Worm (Caenorhabditis elegans): Measurements from ENCODE around the gene Y75D11A.3.

Gene Y75D11A.3

DNA sequence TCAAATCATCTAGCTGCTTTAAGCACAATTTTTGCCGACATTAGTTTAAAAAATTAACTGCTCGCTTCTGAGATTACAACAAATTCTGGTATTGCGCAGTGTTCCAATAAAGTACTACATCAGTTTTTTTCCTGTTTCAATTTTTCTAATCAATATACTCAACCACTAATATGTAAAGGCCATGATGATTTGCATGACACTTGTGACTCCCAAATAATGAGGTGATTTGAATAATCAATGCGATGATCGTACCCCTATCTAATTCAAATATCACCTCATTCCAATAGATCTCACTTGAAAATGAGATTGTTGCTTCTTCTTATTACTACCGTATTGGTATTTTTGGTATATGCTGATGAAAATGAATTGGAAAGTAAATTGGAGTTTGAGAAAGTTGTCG is 19.0 kb downstream of the Y75D11A.3 start, which contains the start of gene F07G6.2:
Gene F07G6.2, plus strand, starts transcription at position 301 of the 400 bp plus-strand sequence.
- TF ChIP-seq ceh-16 (tag; optimal IDR thresholded peaks at IDR 0.05) = no peak

DNA sequence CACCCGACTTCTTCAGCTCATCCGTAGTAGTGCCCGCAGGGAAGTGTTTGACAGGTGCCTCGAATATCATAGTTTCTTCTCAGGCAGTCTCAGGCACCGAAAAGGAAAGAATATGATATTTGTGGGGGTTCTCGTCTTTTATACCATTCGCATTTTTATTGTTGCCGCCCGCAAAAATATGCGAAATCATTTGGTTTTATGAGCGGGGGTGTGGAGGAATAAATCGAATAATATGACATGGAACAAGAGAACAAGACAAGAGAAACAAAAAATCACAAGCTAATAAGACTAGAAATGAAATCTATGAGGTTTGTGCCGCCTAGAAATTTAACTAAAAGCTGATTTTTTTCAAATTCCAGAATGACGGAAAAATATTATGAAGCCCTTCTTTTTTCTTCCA is 25.7 kb downstream of the Y75D11A.3 start, which contains the start of gene F07G6.8:
Gene F07G6.8, minus strand, starts transcription at position 101 of the 400 bp plus-strand sequence.
- no peak for TF ChIP-seq elt-1 (tag; optimal IDR thresholded peaks at IDR 0.05)
- TF ChIP-seq ztf-11 (tag; optimal IDR thresholded peaks at IDR 0.05) = no peak
- no peak for TF ChIP-seq fos-1 (tag; optimal IDR thresholded peaks at IDR 0.05)
- no peak for TF ChIP-seq aly-2 (tag; optimal IDR thresholded peaks at IDR 0.05)
- TF ChIP-seq nhr-77 (tag; optimal IDR thresholded peaks at IDR 0.05) = no peak
- no peak for TF ChIP-seq nhr-67 (tag; optimal IDR thresholded peaks at IDR 0.05)
- TF ChIP-seq fkh-10 (GFP tag; optimal IDR thresholded peaks at IDR 0.05) = no peak
- no peak for TF ChIP-seq mml-1 (tag; optimal IDR thresholded peaks at IDR 0.05)
- no peak for TF ChIP-seq ceh-82 (tag; optimal IDR thresholded peaks at IDR 0.05)
- no peak for TF ChIP-seq tbx-2 (tag; optimal IDR thresholded peaks at IDR 0.05)
- TF ChIP-seq unc-62 (GFP tag; optimal IDR thresholded peaks at IDR 0.05) = no peak
- TF ChIP-seq nhr-12 (tag; optimal IDR thresholded peaks at IDR 0.05) = no peak
- TF ChIP-seq lin-15B (tag; optimal IDR thresholded peaks at IDR 0.05) = no peak
- TF ChIP-seq jun-1 (tag; optimal IDR thresholded peaks at IDR 0.05) = no peak
- TF ChIP-seq hmg-11 (tag; optimal IDR thresholded peaks at IDR 0.05) = no peak
- TF ChIP-seq elt-2 (tag; optimal IDR thresholded peaks at IDR 0.05) = no peak
- no peak for TF ChIP-seq nfya-1 (tag; optimal IDR thresholded peaks at IDR 0.05; ENCODE audit: insufficient read depth)
- no peak for TF ChIP-seq snpc-4 (tag; optimal IDR thresholded peaks at IDR 0.05)

DNA sequence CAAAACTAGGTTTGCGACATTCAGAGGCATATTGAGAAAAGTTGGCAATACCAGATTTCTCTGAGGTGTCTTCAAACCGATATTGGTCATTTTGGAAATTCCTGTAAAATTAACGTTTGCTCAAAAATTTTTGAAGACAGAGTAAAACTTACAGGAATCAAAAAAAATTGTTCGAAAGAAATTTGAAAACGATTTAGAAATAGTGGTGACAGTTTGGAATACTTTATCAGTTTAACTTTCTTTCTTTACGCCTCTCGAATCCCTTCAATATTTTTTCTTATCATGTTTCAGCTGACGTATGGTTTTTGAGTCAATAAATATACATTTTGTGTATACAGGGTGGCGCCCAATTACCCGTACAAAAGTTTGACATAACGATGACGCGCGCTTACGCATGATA is 27.5 kb downstream of the Y75D11A.3 start, which contains the start of gene fbxa-53:
Gene fbxa-53, minus strand, starts transcription at position 101 of the 400 bp plus-strand sequence.
- no peak for TF ChIP-seq fkh-2 (tag; optimal IDR thresholded peaks at IDR 0.05)
- no peak for TF ChIP-seq elt-1 (tag; optimal IDR thresholded peaks at IDR 0.05)
- no peak for TF ChIP-seq mdl-1 (tag; optimal IDR thresholded peaks at IDR 0.05)
- TF ChIP-seq ceh-16 (tag; optimal IDR thresholded peaks at IDR 0.05) = no peak
- no peak for TF ChIP-seq hmg-11 (tag; optimal IDR thresholded peaks at IDR 0.05)
- TF ChIP-seq egl-27 (tag; optimal IDR thresholded peaks at IDR 0.05) = no peak
- no peak for TF ChIP-seq unc-62 (GFP tag; optimal IDR thresholded peaks at IDR 0.05)
- no peak for TF ChIP-seq lsy-12 (tag; optimal IDR thresholded peaks at IDR 0.05)
- TF ChIP-seq nhr-76 (tag; optimal IDR thresholded peaks at IDR 0.05) = no peak
- TF ChIP-seq ztf-11 (tag; optimal IDR thresholded peaks at IDR 0.05) = no peak
- no peak for TF ChIP-seq nhr-23 (tag; optimal IDR thresholded peaks at IDR 0.05)
- TF ChIP-seq nhr-11 (tag; optimal IDR thresholded peaks at IDR 0.05) = no peak
- no peak for TF ChIP-seq skn-1 (tag; optimal IDR thresholded peaks at IDR 0.05)
- TF ChIP-seq pha-4 (tag; optimal IDR thresholded peaks at IDR 0.05) = no peak
- TF ChIP-seq tbx-2 (tag; optimal IDR thresholded peaks at IDR 0.05) = no peak

DNA sequence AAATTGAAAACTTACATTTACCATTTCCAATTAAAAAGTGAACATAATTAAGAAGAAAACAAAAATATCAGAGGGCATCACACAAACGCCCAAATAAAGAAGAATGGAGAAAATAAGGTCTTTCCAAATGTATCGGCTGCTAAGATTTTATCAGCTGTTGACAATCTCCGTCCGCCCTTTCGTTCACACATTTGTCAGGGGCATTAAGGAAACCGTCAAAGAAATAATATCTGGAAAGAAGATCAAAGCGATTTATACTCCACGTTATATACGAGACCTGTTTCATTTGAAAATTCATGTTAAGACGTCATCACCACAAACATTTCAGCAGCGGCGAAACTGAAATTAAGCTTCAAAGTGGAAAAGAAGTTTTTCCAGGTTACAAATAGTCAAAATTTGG is 33.5 kb downstream of the Y75D11A.3 start, which contains the start of gene fbxa-52:
Gene fbxa-52, minus strand, starts transcription at position 101 of the 400 bp plus-strand sequence.
- no peak for TF ChIP-seq ceh-16 (tag; optimal IDR thresholded peaks at IDR 0.05)
- TF ChIP-seq R02D3.7 (tag; optimal IDR thresholded peaks at IDR 0.05) = no peak
- TF ChIP-seq aly-2 (tag; optimal IDR thresholded peaks at IDR 0.05) = no peak
- no peak for TF ChIP-seq unc-39 (tag; optimal IDR thresholded peaks at IDR 0.05)
- TF ChIP-seq ama-1 (optimal IDR thresholded peaks at IDR 0.05) = no peak
- no peak for TF ChIP-seq zag-1 (tag; optimal IDR thresholded peaks at IDR 0.05)
- TF ChIP-seq mml-1 (tag; optimal IDR thresholded peaks at IDR 0.05) = no peak
- no peak for TF ChIP-seq mdl-1 (tag; optimal IDR thresholded peaks at IDR 0.05)
- TF ChIP-seq hmg-11 (tag; optimal IDR thresholded peaks at IDR 0.05) = no peak
- TF ChIP-seq lin-15B (tag; optimal IDR thresholded peaks at IDR 0.05) = no peak
- no peak for TF ChIP-seq nfya-1 (tag; optimal IDR thresholded peaks at IDR 0.05; ENCODE audit: insufficient read depth)
- no peak for TF ChIP-seq lsy-12 (tag; optimal IDR thresholded peaks at IDR 0.05)
- no peak for TF ChIP-seq ceh-9 (tag; optimal IDR thresholded peaks at IDR 0.05)

DNA sequence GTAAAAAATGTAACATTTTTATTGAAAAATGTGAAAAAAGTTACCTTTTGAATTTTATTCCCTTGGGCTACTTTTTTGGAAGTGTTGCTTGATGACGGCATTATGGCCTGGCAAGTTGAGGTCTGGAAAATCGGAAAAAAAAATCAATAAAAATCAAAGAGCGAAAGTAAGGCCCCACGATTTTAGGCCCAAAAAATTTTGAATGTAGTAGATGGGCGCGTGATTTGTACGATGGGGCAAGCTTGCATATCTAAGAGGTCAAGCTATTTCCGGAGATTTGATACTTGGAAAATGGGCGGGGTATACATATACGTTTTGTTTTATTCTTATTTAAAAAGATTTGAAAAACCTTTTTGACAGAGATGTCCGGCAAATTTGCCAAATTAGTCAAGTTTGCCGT is 39.5 kb downstream of the Y75D11A.3 start, which contains the start of gene F07G6.5:
Gene F07G6.5, minus strand, starts transcription at position 101 of the 400 bp plus-strand sequence.
- no peak for TF ChIP-seq elt-2 (tag; optimal IDR thresholded peaks at IDR 0.05)
- TF ChIP-seq unc-39 (tag; optimal IDR thresholded peaks at IDR 0.05) = no peak
- TF ChIP-seq aly-2 (tag; optimal IDR thresholded peaks at IDR 0.05) = no peak
- no peak for TF ChIP-seq mdl-1 (tag; optimal IDR thresholded peaks at IDR 0.05)
- no peak for TF ChIP-seq nhr-28 (tag; optimal IDR thresholded peaks at IDR 0.05)
- no peak for TF ChIP-seq daf-12 (tag; optimal IDR thresholded peaks at IDR 0.05)
- no peak for TF ChIP-seq R02D3.7 (tag; optimal IDR thresholded peaks at IDR 0.05)
- no peak for TF ChIP-seq lsy-12 (tag; optimal IDR thresholded peaks at IDR 0.05)
- TF ChIP-seq snpc-4 (tag; optimal IDR thresholded peaks at IDR 0.05) = no peak

Data from whole organism, L3 larva.